Worm (Caenorhabditis elegans) whole organism, L4 larva: Measurements from ENCODE around the gene twk-10.

ENCODE experiments used
- aha-1 ChIP-seq: fragments of 150-350 bp; peaks from one replicate; lab custom pipeline; 2014; ENCODE audit warnings: missing biosample characterization, missing genetic modification characterization
- ceh-20 ChIP-seq: fragments of 200-800 bp; sonication (Bioruptor generic); IDR thresholded peaks from 2 replicates; pipeline ENCODE4 v1.3.6; 2022; ENCODE audit warnings: missing genetic modification reagents, missing genetic modification characterization, missing compliant biosample characterization
- daf-19 ChIP-seq: fragments of 200-800 bp; sonication (Bioruptor generic); conservative IDR thresholded peaks from 2 replicates; pipeline ENCODE4 v1.3.6; 2022; ENCODE audit warnings: missing genetic modification characterization, missing compliant biosample characterization
- egl-27 ChIP-seq: sonication (generic microtip); optimal IDR thresholded peaks from 3 replicates; lab custom pipeline; 2017; ENCODE audit warnings: missing biosample characterization, missing genetic modification reagents, missing genetic modification characterization
- fos-1 ChIP-seq: fragments of 150-350 bp; optimal IDR thresholded peaks from 2 replicates; lab custom pipeline; 2014; ENCODE audit warnings: missing biosample characterization, missing genetic modification characterization
- tra-1 ChIP-seq: fragments of 200-800 bp; sonication (Bioruptor generic); IDR thresholded peaks from 2 replicates; pipeline ENCODE4 v1.3.6; 2022; ENCODE audit warnings: missing genetic modification reagents, missing genetic modification characterization, missing compliant biosample characterization
- unc-130 ChIP-seq: sonication (generic microtip); optimal IDR thresholded peaks from 2 replicates; lab custom pipeline; 2016; ENCODE audit warnings: missing genetic modification reagents, missing genetic modification characterization, missing compliant biosample characterization
- zfp-3 ChIP-seq: fragments of 200-800 bp; sonication (Bioruptor generic); conservative IDR thresholded peaks from 2 replicates; pipeline ENCODE4 v1.3.6; 2022; ENCODE audit warnings: missing genetic modification reagents, missing genetic modification characterization, missing compliant biosample characterization
- ztf-11 ChIP-seq: fragments of 150-350 bp; optimal IDR thresholded peaks from 2 replicates; lab custom pipeline; 2014; ENCODE audit warnings: missing biosample characterization, missing genetic modification characterization

DNA sequence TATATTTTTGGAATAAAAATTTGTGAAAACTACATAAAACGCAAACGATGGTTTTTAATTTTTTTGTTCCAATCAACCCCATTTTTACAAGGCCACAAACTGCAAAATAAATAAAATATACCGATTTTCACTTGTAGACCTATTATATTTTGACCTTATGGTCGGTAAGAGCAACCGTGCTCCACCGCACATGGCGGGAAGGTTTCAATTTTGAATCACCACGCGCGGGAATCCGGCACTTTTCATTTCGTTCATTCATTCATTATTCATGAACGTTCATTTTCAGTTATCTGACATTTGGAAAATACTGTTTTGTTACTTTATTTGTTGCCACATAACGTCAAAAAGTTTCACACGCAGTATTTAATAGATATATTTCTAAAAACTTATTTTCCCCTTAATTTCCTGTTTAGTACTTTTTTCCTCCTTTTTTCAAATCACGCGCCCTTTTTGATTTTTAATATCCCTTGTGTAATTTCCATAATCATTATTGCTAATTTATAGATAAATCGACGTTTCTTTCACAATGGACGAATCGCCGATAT is 41.6 kb downstream of the twk-10 start, which contains the start of gene hcp-1:
- TF ChIP-seq zfp-3 (GFP tag; lab: Robert Waterston, UW) (no peak), aha-1 (tag; lab: Kevin White, UChicago) (no peak), ztf-11 (no peak), egl-27 (tag; lab: Kevin White, UChicago) (no peak), unc-130 (GFP tag; lab: Kevin White, UChicago) (peak; percentile 81), tra-1 (GFP tag; lab: Robert Waterston, UW) (no peak), daf-19 (GFP tag; lab: Robert Waterston, UW) (no peak), fos-1 (no peak), ceh-20 (GFP tag; lab: Robert Waterston, UW) (no peak)
